Fruit fly (Drosophila melanogaster): ENCODE results near the gene mRpS18C.

Gene mRpS18C

dm6 chr3R:30470690-30471089 lies 46.9 kb downstream of the mRpS18C start:
- no peak for TF ChIP-seq sage (GFP tag; optimal IDR thresholded peaks at IDR 0.05)
- no peak for TF ChIP-seq CrebA (GFP tag; optimal IDR thresholded peaks at IDR 0.05; ENCODE audit: borderline replicate concordance)
- no peak for TF ChIP-seq tai (GFP tag; optimal IDR thresholded peaks at IDR 0.05)
- TF ChIP-seq pan (optimal IDR thresholded peaks at IDR 0.05), result no peak
- TF ChIP-seq HLH106 (tag; optimal IDR thresholded peaks at IDR 0.05), result no peak
- no peak for TF ChIP-seq Sp1 (GFP tag; optimal IDR thresholded peaks at IDR 0.05)
- TF ChIP-seq Abd-B (GFP tag; optimal IDR thresholded peaks at IDR 0.05), result no peak
- TF ChIP-seq OdsH (GFP tag; optimal IDR thresholded peaks at IDR 0.05), result no peak
- no peak for TF ChIP-seq Hnf4 (GFP tag; optimal IDR thresholded peaks at IDR 0.05)
- no peak for TF ChIP-seq lola (GFP tag; optimal IDR thresholded peaks at IDR 0.05)
- TF ChIP-seq CG32264 (GFP tag; optimal IDR thresholded peaks at IDR 0.05), result no peak

- TF ChIP-seq dsf (GFP tag; optimal IDR thresholded peaks at IDR 0.05; ENCODE audit: borderline replicate concordance) (no peak), Abd-B (GFP tag; optimal IDR thresholded peaks at IDR 0.05) (no peak), dmrt93B (GFP tag; optimal IDR thresholded peaks at IDR 0.05) (no peak), jim (GFP tag; optimal IDR thresholded peaks at IDR 0.05) (no peak), Dfd (GFP tag; optimal IDR thresholded peaks at IDR 0.05) (no peak), dl (GFP tag; optimal IDR thresholded peaks at IDR 0.05; ENCODE audit: insufficient read depth in 1 of 2, partially characterized antibody in 2 of 2) (no peak), Dif (GFP tag; optimal IDR thresholded peaks at IDR 0.05; ENCODE audit: partially characterized antibody) (no peak), woc (GFP tag; optimal IDR thresholded peaks at IDR 0.05) (no peak)
These were observed 48.6 kb downstream of the mRpS18C start for dm6 chr3R:30472331-30472730.

All from whole organism, wandering third instar larva.